Fruit fly (Drosophila melanogaster): ENCODE data around the gene Ir68a.
A peak's percentile ranks its signal among the peaks of the same experiment; 100 is the strongest.

The Ir68a gene

dm6 chr3L:11261456-11262082 lies 25.6 kb upstream of the Ir68a start (continued):
- TF ChIP-seq usp (GFP tag; optimal IDR thresholded peaks at IDR 0.05) (no peak), Mes4 (GFP tag; optimal IDR thresholded peaks at IDR 0.05) (no peak), run (tag; optimal IDR thresholded peaks at IDR 0.05) (peak; percentile 82), wdn (GFP tag; IDR thresholded peaks at IDR 0.05) (peak; percentile 41; the same call in 1 of the 2 replicates), kay (GFP tag; optimal IDR thresholded peaks at IDR 0.05) (peak; percentile 49), CG9797 (GFP tag; optimal IDR thresholded peaks at IDR 0.05) (no peak), slbo (GFP tag; IDR thresholded peaks at IDR 0.05) (peak; percentile 83), gcm (GFP tag; optimal IDR thresholded peaks at IDR 0.05) (peak; percentile 93), CG32767 (GFP tag; IDR thresholded peaks at IDR 0.05) (peak; percentile 91), Mad (GFP tag; optimal IDR thresholded peaks at IDR 0.05) (no peak), ftz-f1 (GFP tag; optimal IDR thresholded peaks at IDR 0.05) (no peak), insv (GFP tag; optimal IDR thresholded peaks at IDR 0.05) (no peak), H15 (GFP tag; IDR thresholded peaks at IDR 0.05) (peak; percentile 57; the same call in 1 of the 3 replicates), CG12391 (tag; optimal IDR thresholded peaks at IDR 0.05) (peak; percentile 93), pan (optimal IDR thresholded peaks at IDR 0.05) (no peak), pan (GFP tag; optimal IDR thresholded peaks at IDR 0.05 in 1 of 2, IDR thresholded peaks at IDR 0.05 in 1 of 2) (peak in 1 of 2 experiments; percentile 92), CG1647 (GFP tag; optimal IDR thresholded peaks at IDR 0.05) (no peak), repo (GFP tag; optimal IDR thresholded peaks at IDR 0.05) (no peak), CG33557 (GFP tag; optimal IDR thresholded peaks at IDR 0.05) (peak; percentile 83), CG31365 (tag; optimal IDR thresholded peaks at IDR 0.05) (no peak), CG6683 (GFP tag; optimal IDR thresholded peaks at IDR 0.05) (peak; percentile 57)

DNA sequence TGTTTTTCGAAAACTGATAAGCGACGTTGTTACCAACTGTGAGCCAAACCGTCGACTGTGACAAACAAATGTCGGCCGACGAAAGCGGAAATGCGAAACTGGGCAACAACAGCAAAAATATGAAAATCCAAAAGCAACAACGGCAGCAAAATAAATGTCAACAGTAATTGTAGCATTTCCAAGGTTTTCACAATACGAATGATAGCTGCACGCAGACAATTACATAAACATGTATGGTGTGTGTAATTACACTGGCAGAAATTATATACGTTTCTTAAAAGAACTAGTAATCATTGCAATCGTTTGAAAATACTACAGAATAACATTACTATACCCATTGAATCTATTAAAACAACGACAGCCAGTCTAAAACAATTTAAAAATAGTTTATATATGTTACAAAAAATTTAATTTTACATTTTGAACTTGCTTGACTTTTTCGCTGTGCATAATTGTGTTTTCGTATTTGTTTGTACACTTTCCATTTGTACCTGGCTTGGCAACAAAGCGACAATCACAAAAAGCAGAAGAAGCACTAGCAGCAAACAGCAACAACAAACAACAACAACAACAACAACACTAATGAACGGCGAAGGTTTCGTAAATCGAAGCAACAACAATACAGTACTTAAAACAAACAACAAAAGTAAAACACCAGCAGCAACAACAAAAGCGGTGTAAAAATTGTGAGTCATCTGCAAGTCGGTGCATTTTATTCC lies 24.9 kb upstream of the Ir68a start:
- TF ChIP-seq hth (optimal IDR thresholded peaks at IDR 0.05) (no peak), CG1024 (GFP tag; IDR thresholded peaks at IDR 0.05) (0 out of 2 replicates have a peak, but pooled peaks have one; percentile 36), CG2678 (tag; optimal IDR thresholded peaks at IDR 0.05) (peak; percentile 56), pnt (GFP tag; optimal IDR thresholded peaks at IDR 0.05) (no peak), CG31441 (GFP tag; IDR thresholded peaks at IDR 0.05) (no peak; the same call in 1 of the 2 replicates), sim (GFP tag; IDR thresholded peaks at IDR 0.05) (peak; percentile 85), otp (GFP tag; IDR thresholded peaks at IDR 0.05) (peak; percentile 55; the same call in 1 of the 3 replicates), stc (GFP tag; IDR thresholded peaks at IDR 0.05) (peak; percentile 63), CG9932 (GFP tag; IDR thresholded peaks at IDR 0.05) (peak; percentile 52; the same call in 1 of the 2 replicates), Hr3 (GFP tag; optimal IDR thresholded peaks at IDR 0.05) (no peak), twi (tag; optimal IDR thresholded peaks at IDR 0.05) (peak; percentile 25), Awh (GFP tag; IDR thresholded peaks at IDR 0.05) (peak; percentile 78), CG2889 (GFP tag; IDR thresholded peaks at IDR 0.05) (peak; percentile 62; the same call in 1 of the 3 replicates), tup (GFP tag; optimal IDR thresholded peaks at IDR 0.05) (peak; percentile 29), CG4730 (GFP tag; IDR thresholded peaks at IDR 0.05) (peak; percentile 43), Hmr (GFP tag; optimal IDR thresholded peaks at IDR 0.05) (peak; percentile 68), B-H2 (GFP tag; optimal IDR thresholded peaks at IDR 0.05) (no peak), salm (tag; optimal IDR thresholded peaks at IDR 0.05) (peak; percentile 77), CG12942 (GFP tag; optimal IDR thresholded peaks at IDR 0.05) (peak; percentile 9), Oli (tag; optimal IDR thresholded peaks at IDR 0.05) (peak; percentile 75), PHDP (tag; optimal IDR thresholded peaks at IDR 0.05) (peak; percentile 86), pho (GFP tag; optimal IDR thresholded peaks at IDR 0.05) (no peak), CG4820 (GFP tag; optimal IDR thresholded peaks at IDR 0.05) (peak; percentile 59), CG10565 (GFP tag; optimal IDR thresholded peaks at IDR 0.05) (peak; percentile 26), CG11723 (GFP tag; optimal IDR thresholded peaks at IDR 0.05) (no peak), Blimp-1 (GFP tag; optimal IDR thresholded peaks at IDR 0.05) (peak; percentile 73), schlank (tag; optimal IDR thresholded peaks at IDR 0.05) (no peak), CG7839 (tag; optimal IDR thresholded peaks at IDR 0.05) (peak; percentile 79), ash1 (GFP tag; optimal IDR thresholded peaks at IDR 0.05) (no peak)

Data from whole organism, embryonic.